Worm (Caenorhabditis elegans) whole organism, mixed stage, embryonic: ENCODE results near the gene ZC190.2.

Experiments used
- blmp-1 ChIP-seq: fragments of 150-350 bp; optimal IDR thresholded peaks from 2 replicates; lab custom pipeline; 2014; ENCODE audit warnings: missing biosample characterization, missing genetic modification characterization
- elt-1 ChIP-seq: sonication (generic microtip); optimal IDR thresholded peaks from 2 replicates; lab custom pipeline; 2017; ENCODE audit warnings: missing genetic modification characterization, mild to moderate bottlenecking, missing compliant biosample characterization, antibody characterized with exemption, moderate library complexity, borderline replicate concordance; ENCODE audit not compliant: insufficient read depth
- elt-3 ChIP-seq: fragments of 150-350 bp; optimal IDR thresholded peaks from 2 replicates; lab custom pipeline; 2014; ENCODE audit warnings: missing biosample characterization, missing genetic modification characterization
- lsy-2 ChIP-seq: fragments of 150-350 bp; optimal IDR thresholded peaks from 2 replicates; lab custom pipeline; 2014; ENCODE audit warnings: missing biosample characterization, missing genetic modification characterization
- mab-5 ChIP-seq: fragments of 150-350 bp; optimal IDR thresholded peaks from 2 replicates; lab custom pipeline; 2014; ENCODE audit warnings: missing biosample characterization, missing genetic modification characterization
- nhr-76 ChIP-seq: sonication (generic microtip); optimal IDR thresholded peaks from 2 replicates; lab custom pipeline; 2017; ENCODE audit warnings: missing biosample characterization, missing genetic modification characterization
- pha-4 ChIP-seq: fragments of 150-350 bp; optimal IDR thresholded peaks from 2 replicates; lab custom pipeline; 2018; ENCODE audit warnings: missing biosample characterization, missing genetic modification reagents, missing genetic modification characterization
- unc-120 ChIP-seq: sonication (generic microtip); optimal IDR thresholded peaks from 2 replicates; lab custom pipeline; 2017; ENCODE audit warnings: missing genetic modification characterization, missing compliant biosample characterization; ENCODE audit not compliant: poor library complexity, severe bottlenecking

DNA sequence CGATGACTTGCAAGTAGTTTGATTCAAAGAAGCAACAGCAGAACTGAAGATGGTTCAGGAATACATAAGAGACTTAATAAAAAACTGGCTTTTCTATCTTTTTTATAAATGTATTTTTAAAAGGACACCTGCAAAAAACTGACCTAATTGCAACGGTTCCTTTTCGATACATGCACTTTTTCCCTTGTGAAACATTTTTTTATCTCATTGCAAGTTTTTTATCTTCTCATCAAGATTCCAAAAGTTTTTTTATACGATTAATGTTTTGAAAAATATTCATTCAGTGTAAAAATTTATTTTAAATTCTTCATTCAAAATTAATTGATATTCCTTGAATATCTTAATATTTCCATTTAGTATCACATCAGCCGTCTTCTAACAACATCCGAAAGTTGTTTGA lies 45.6 kb upstream of the ZC190.2 start, which contains the start of gene oac-29:
- TF ChIP-seq nhr-76 (tag; lab: Kevin White, UChicago) = no peak
- no peak for TF ChIP-seq pha-4
- TF ChIP-seq blmp-1 = no peak
- no peak for TF ChIP-seq lsy-2
- no peak for TF ChIP-seq unc-120 (tag; lab: Kevin White, UChicago)
- no peak for TF ChIP-seq elt-1 (tag; lab: Kevin White, UChicago)
- no peak for TF ChIP-seq mab-5
- no peak for TF ChIP-seq elt-3 (tag; lab: Kevin White, UChicago)
